Fruit fly (Drosophila melanogaster): ENCODE data around the gene Ack.

Ack gene

DNA sequence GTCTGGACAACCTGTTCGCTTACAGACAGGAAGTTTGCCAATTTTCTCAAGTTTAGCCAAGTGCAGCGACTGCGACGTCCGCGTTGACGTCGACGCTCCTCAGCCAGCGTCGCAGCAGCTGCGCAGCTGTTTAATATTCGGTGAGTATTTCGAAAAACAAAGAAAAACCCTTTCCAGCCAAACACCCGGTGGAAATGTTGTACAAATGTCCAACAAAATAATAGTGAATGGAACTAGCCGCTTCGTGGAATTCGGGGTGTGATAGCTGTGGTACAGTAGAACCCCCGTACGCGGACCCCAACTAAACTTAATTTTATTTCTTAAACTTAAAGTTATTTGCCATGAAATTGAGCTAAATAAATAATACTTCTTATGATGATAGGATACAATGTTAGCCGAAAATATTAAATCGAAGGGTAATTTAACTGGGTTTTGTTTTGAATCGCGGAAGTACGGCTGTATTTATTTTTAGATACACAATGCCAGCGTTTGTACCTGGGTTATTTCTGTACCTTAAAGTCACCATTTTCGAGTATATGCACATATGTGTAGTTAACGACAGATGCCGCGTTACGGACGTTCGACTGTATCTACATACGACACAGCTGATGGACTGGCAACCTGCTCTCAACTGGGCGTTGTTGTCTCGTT lies 983 bp downstream of the Ack start (continued):
- TF ChIP-seq ro (GFP tag; IDR thresholded peaks at IDR 0.05) (peak; percentile 32; the same call in 1 of the 2 replicates), CG6272 (GFP tag; IDR thresholded peaks at IDR 0.05) (peak; percentile 58), run (tag; optimal IDR thresholded peaks at IDR 0.05) (peak; percentile 29), ATbp (GFP tag; optimal IDR thresholded peaks at IDR 0.05) (peak; percentile 68), lola (GFP tag; optimal IDR thresholded peaks at IDR 0.05) (peak in 1 of 3 experiments; percentile 80), rib (GFP tag; IDR thresholded peaks at IDR 0.05) (no peak), peb (GFP tag; IDR thresholded peaks at IDR 0.05) (no peak), CG12744 (GFP tag; optimal IDR thresholded peaks at IDR 0.05) (peak; percentile 31), row (GFP tag; IDR thresholded peaks at IDR 0.05) (peak; percentile 89), cwo (GFP tag; optimal IDR thresholded peaks at IDR 0.05) (peak; percentile 66), Rx (GFP tag; IDR thresholded peaks at IDR 0.05) (no peak), vfl (GFP tag; optimal IDR thresholded peaks at IDR 0.05) (no peak), br (optimal IDR thresholded peaks at IDR 0.05) (no peak), Eip74EF (GFP tag; optimal IDR thresholded peaks at IDR 0.05) (peak in 1 of 2 experiments; percentile 80), odd (GFP tag; optimal IDR thresholded peaks at IDR 0.05) (peak; percentile 74), CG10274 (GFP tag; optimal IDR thresholded peaks at IDR 0.05) (peak; percentile 69), gt (GFP tag; IDR thresholded peaks at IDR 0.05) (no peak), z (GFP tag; IDR thresholded peaks at IDR 0.05) (no peak), Dbx (GFP tag; IDR thresholded peaks at IDR 0.05) (peak; percentile 62; the same call in 2 of the 3 replicates), bowl (GFP tag; IDR thresholded peaks at IDR 0.05) (peak; percentile 47; the same call in 1 of the 2 replicates), unpg (GFP tag; optimal IDR thresholded peaks at IDR 0.05) (peak; percentile 69), Meics (GFP tag; optimal IDR thresholded peaks at IDR 0.05) (peak; percentile 83), CG10267 (tag; optimal IDR thresholded peaks at IDR 0.05) (peak; percentile 71), CG4854 (GFP tag; optimal IDR thresholded peaks at IDR 0.05) (peak; percentile 71), Camta (GFP tag; optimal IDR thresholded peaks at IDR 0.05) (peak; percentile 78), CG14860 (GFP tag; IDR thresholded peaks at IDR 0.05; ENCODE audit: partially characterized antibody) (no peak), CG30403 (GFP tag; optimal IDR thresholded peaks at IDR 0.05) (peak; percentile 79), ranshi (GFP tag; IDR thresholded peaks at IDR 0.05) (0 out of 2 replicates have a peak, but pooled peaks have one; percentile 36), Dp (GFP tag; optimal IDR thresholded peaks at IDR 0.05) (no peak), CG7372 (GFP tag; IDR thresholded peaks at IDR 0.05) (0 out of 2 replicates have a peak, but pooled peaks have one; percentile 37), CG10209 (GFP tag; optimal IDR thresholded peaks at IDR 0.05) (peak; percentile 80), slbo (GFP tag; IDR thresholded peaks at IDR 0.05) (peak; percentile 65), hkb (optimal IDR thresholded peaks at IDR 0.05) (no peak), hkb (GFP tag; IDR thresholded peaks at IDR 0.05) (peak; percentile 65), CG14050 (GFP tag; IDR thresholded peaks at IDR 0.05) (no peak; the same call in 2 of the 3 replicates), pzg (GFP tag; optimal IDR thresholded peaks at IDR 0.05) (no peak), jumu (GFP tag; optimal IDR thresholded peaks at IDR 0.05) (no peak), repo (GFP tag; optimal IDR thresholded peaks at IDR 0.05) (peak; percentile 33), Six4 (GFP tag; optimal IDR thresholded peaks at IDR 0.05) (peak; percentile 9), CG13894 (tag; optimal IDR thresholded peaks at IDR 0.05) (peak; percentile 6), al (GFP tag; IDR thresholded peaks at IDR 0.05) (0 out of 2 replicates have a peak, but pooled peaks have one; percentile 18), Nf-YB (GFP tag; optimal IDR thresholded peaks at IDR 0.05) (peak; percentile 62), Poxn (GFP tag; IDR thresholded peaks at IDR 0.05) (no peak), ato (GFP tag; IDR thresholded peaks at IDR 0.05; ENCODE audit: partially characterized antibody) (no peak), toy (GFP tag; IDR thresholded peaks at IDR 0.05) (no peak), disco-r (GFP tag; optimal IDR thresholded peaks at IDR 0.05) (no peak), crc (GFP tag; optimal IDR thresholded peaks at IDR 0.05) (peak; percentile 74), Oaz (GFP tag; IDR thresholded peaks at IDR 0.05) (no peak), CG42726 (GFP tag; IDR thresholded peaks at IDR 0.05; ENCODE audit: partially characterized antibody) (no peak), MTF-1 (GFP tag; optimal IDR thresholded peaks at IDR 0.05; ENCODE audit: borderline replicate concordance) (no peak)

Data from whole organism, embryonic.